Worm (Caenorhabditis elegans): Measurements from ENCODE around the gene F19H6.4.

DNA sequence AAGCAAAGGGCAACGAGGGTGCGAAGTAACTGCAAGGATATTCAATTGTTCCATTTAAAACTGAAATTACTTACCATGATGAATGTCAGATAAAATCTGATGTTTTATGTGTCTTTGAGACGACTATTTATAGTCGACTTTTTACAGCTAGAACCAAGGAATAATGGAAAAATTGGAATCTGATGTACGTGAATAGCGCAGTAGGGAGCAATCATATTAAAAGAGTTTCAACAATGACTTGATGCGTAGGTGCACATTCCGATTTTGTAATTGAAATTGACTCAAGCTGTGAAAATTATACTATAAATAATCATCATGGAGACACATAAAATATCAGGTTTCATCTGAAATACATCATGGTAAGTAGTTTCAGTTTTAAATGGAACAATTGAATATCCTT lies 22.2 kb upstream of the F19H6.4 start, which contains the start of the genes nspc-9 and nspc-10:
- TF ChIP-seq elt-3 (tag; optimal IDR thresholded peaks at IDR 0.05) (no peak), snpc-4 (tag; optimal IDR thresholded peaks at IDR 0.05) (no peak), elt-1 (tag; optimal IDR thresholded peaks at IDR 0.05) (no peak), fos-1 (tag; optimal IDR thresholded peaks at IDR 0.05) (no peak), nhr-11 (tag; optimal IDR thresholded peaks at IDR 0.05) (no peak), ama-1 (optimal IDR thresholded peaks at IDR 0.05) (no peak), nhr-77 (tag; optimal IDR thresholded peaks at IDR 0.05) (no peak), blmp-1 (tag; optimal IDR thresholded peaks at IDR 0.05; ENCODE audit: insufficient read depth) (no peak), unc-62 (GFP tag; optimal IDR thresholded peaks at IDR 0.05) (no peak), ztf-4 (tag; optimal IDR thresholded peaks at IDR 0.05) (no peak), lin-11 (tag; optimal IDR thresholded peaks at IDR 0.05) (no peak)
